Worm (Caenorhabditis elegans) whole organism, L1 larva: Measurements from ENCODE around the gene col-162.

Source experiments
- nhr-28 ChIP-seq: fragments of 150-350 bp; optimal IDR thresholded peaks from 2 replicates; lab custom pipeline; 2014; ENCODE audit warnings: missing biosample characterization, missing genetic modification characterization
- pqm-1 ChIP-seq: sonication (generic microtip); optimal IDR thresholded peaks from 3 replicates; lab custom pipeline; 2017; ENCODE audit warnings: missing biosample characterization, missing genetic modification characterization
- unc-130 ChIP-seq: fragments of 150-350 bp; optimal IDR thresholded peaks from 2 replicates; lab custom pipeline; 2017; ENCODE audit warnings: missing biosample characterization, missing genetic modification characterization, inconsistent platforms

ce11 chrV:13420640-13421039 is 21.1 kb upstream of the col-162 start, which contains the start of gene srv-8:
- TF ChIP-seq unc-130 (tag; lab: Kevin White, UChicago) (no peak), nhr-28 (tag; lab: Kevin White, UChicago) (no peak), pqm-1 (tag; lab: Kevin White, UChicago) (no peak)
